Fruit fly (Drosophila melanogaster) whole organism, prepupa: ENCODE data around the gene IP3K2.
A peak's percentile ranks its signal among the peaks of the same experiment; 100 is the strongest.

ENCODE experiments used
- Blimp-1 ChIP-seq: fragments of 200-800 bp; sonication (Bioruptor generic); optimal IDR thresholded peaks from 3 replicates; lab custom pipeline; 2017; ENCODE audit warnings: missing biosample characterization, missing genetic modification characterization, mild to moderate bottlenecking, moderate library complexity, missing genetic modification reagents
- CG10669 ChIP-seq: fragments of 200-800 bp; sonication (Bioruptor generic); optimal IDR thresholded peaks from 3 replicates; lab custom pipeline; 2018; ENCODE audit warnings: missing biosample characterization, mild to moderate bottlenecking, missing genetic modification characterization, moderate library complexity
- CG11762 ChIP-seq: fragments of 200-800 bp; sonication (Bioruptor generic); optimal IDR thresholded peaks from 3 replicates; lab custom pipeline; 2016; ENCODE audit warnings: missing biosample characterization, missing genetic modification characterization; ENCODE audit not compliant: insufficient read depth
- CG15336 ChIP-seq: fragments of 200-800 bp; sonication (Bioruptor generic); IDR thresholded peaks from 2 replicates; pipeline ENCODE4 v1.3.6; 2022; ENCODE audit warnings: missing biosample characterization, missing genetic modification characterization
- CG1621 ChIP-seq: fragments of 200-800 bp; sonication (Bioruptor generic); optimal IDR thresholded peaks from 3 replicates; lab custom pipeline; 2018; ENCODE audit warnings: missing biosample characterization, mild to moderate bottlenecking, missing genetic modification characterization
- CG16779 ChIP-seq: fragments of 200-800 bp; sonication (Bioruptor generic); optimal IDR thresholded peaks from 3 replicates; lab custom pipeline; 2017; ENCODE audit warnings: missing biosample characterization, mild to moderate bottlenecking, missing genetic modification characterization
- CG3032 ChIP-seq: fragments of 200-800 bp; optimal IDR thresholded peaks from 2 replicates; lab custom pipeline; 2019; ENCODE audit warnings: missing biosample characterization, mild to moderate bottlenecking, missing genetic modification characterization, moderate library complexity
- CG3919 ChIP-seq: fragments of 200-800 bp; sonication (Bioruptor generic); optimal IDR thresholded peaks from 3 replicates; lab custom pipeline; 2016; ENCODE audit warnings: missing biosample characterization, missing genetic modification characterization
- CG4318 ChIP-seq: fragments of 200-800 bp; sonication (Bioruptor generic); optimal IDR thresholded peaks from 3 replicates; lab custom pipeline; 2017; ENCODE audit warnings: missing biosample characterization, mild to moderate bottlenecking, missing genetic modification characterization
- CG6163 ChIP-seq: fragments of 200-800 bp; sonication (Bioruptor generic); IDR thresholded peaks from 3 replicates; pipeline ENCODE4 v1.3.6; 2022; ENCODE audit warnings: missing biosample characterization, missing genetic modification characterization
- CG6276 ChIP-seq: fragments of 200-800 bp; sonication (Bioruptor generic); optimal IDR thresholded peaks from 2 replicates; lab custom pipeline; 2017; ENCODE audit warnings: missing biosample characterization, mild to moderate bottlenecking, missing genetic modification characterization
- CG6792 ChIP-seq: fragments of 200-800 bp; sonication (Bioruptor generic); optimal IDR thresholded peaks from 3 replicates; lab custom pipeline; 2016; ENCODE audit warnings: missing biosample characterization, missing genetic modification characterization
- CG6854 ChIP-seq: fragments of 200-800 bp; sonication (Bioruptor generic); optimal IDR thresholded peaks from 2 replicates; lab custom pipeline; 2017; ENCODE audit warnings: missing biosample characterization, mild to moderate bottlenecking, missing genetic modification characterization
- CG7368 ChIP-seq: fragments of 200-800 bp; sonication (Bioruptor generic); optimal IDR thresholded peaks from 3 replicates; lab custom pipeline; 2016; ENCODE audit warnings: missing biosample characterization, missing genetic modification characterization
- CG8319 ChIP-seq: fragments of 200-800 bp; sonication (Bioruptor generic); optimal IDR thresholded peaks from 3 replicates; lab custom pipeline; 2016; ENCODE audit warnings: missing biosample characterization, missing genetic modification characterization
- CG9139 ChIP-seq: fragments of 200-800 bp; sonication (Bioruptor generic); optimal IDR thresholded peaks from 3 replicates; lab custom pipeline; 2017; ENCODE audit warnings: missing biosample characterization, mild to moderate bottlenecking, missing genetic modification characterization
- Eip78C ChIP-seq: fragments of 200-800 bp; sonication (Bioruptor generic); peaks from one replicate; lab custom pipeline; 2016; ENCODE audit warnings: missing biosample characterization, missing genetic modification characterization
- Ets21C ChIP-seq: fragments of 200-800 bp; sonication (Bioruptor generic); optimal IDR thresholded peaks from 3 replicates; lab custom pipeline; 2016; ENCODE audit warnings: missing biosample characterization, missing genetic modification characterization
- Ets96B ChIP-seq: fragments of 200-800 bp; optimal IDR thresholded peaks from 2 replicates; lab custom pipeline; 2019; ENCODE audit warnings: missing biosample characterization, mild to moderate bottlenecking, missing genetic modification characterization, moderate library complexity
- Gug ChIP-seq: fragments of 200-800 bp; sonication (Bioruptor generic); IDR thresholded peaks from 2 replicates; pipeline ENCODE4 v1.3.6; 2022; ENCODE audit warnings: missing biosample characterization, missing genetic modification characterization
- Hr39 ChIP-seq: fragments of 200-800 bp; sonication (Bioruptor generic); optimal IDR thresholded peaks from 2 replicates; lab custom pipeline; 2016; ENCODE audit warnings: missing biosample characterization, missing genetic modification characterization
- Lpt ChIP-seq: fragments of 200-800 bp; sonication (Bioruptor generic); optimal IDR thresholded peaks from 3 replicates; lab custom pipeline; 2016; ENCODE audit warnings: missing biosample characterization, missing genetic modification characterization
- Met ChIP-seq: fragments of 200-800 bp; sonication (Bioruptor generic); optimal IDR thresholded peaks from 3 replicates; lab custom pipeline; 2016; ENCODE audit warnings: missing biosample characterization, missing genetic modification characterization
- OdsH ChIP-seq: fragments of 200-800 bp; sonication (Bioruptor generic); optimal IDR thresholded peaks from 3 replicates; lab custom pipeline; 2016; ENCODE audit warnings: missing biosample characterization, missing genetic modification characterization
- Smox ChIP-seq: fragments of 200-800 bp; sonication (Bioruptor generic); optimal IDR thresholded peaks from 3 replicates; lab custom pipeline; 2016; ENCODE audit warnings: missing biosample characterization, missing genetic modification characterization
- Sox15 ChIP-seq: fragments of 200-800 bp; sonication (Bioruptor generic); optimal IDR thresholded peaks from 3 replicates; lab custom pipeline; 2016; ENCODE audit warnings: missing biosample characterization, missing genetic modification characterization
- achi ChIP-seq: fragments of 200-800 bp; sonication (Bioruptor generic); optimal IDR thresholded peaks from 3 replicates; lab custom pipeline; 2016; ENCODE audit warnings: missing biosample characterization, missing genetic modification characterization
- acj6 ChIP-seq: fragments of 200-800 bp; sonication (Bioruptor generic); optimal IDR thresholded peaks from 3 replicates; lab custom pipeline; 2016; ENCODE audit warnings: missing biosample characterization, missing genetic modification characterization
- cyc ChIP-seq: fragments of 200-800 bp; sonication (Bioruptor generic); optimal IDR thresholded peaks from 3 replicates; lab custom pipeline; 2016; ENCODE audit warnings: missing biosample characterization, missing genetic modification characterization
- dac ChIP-seq: fragments of 200-800 bp; sonication (Bioruptor generic); optimal IDR thresholded peaks from 2 replicates; lab custom pipeline; 2017; ENCODE audit warnings: missing biosample characterization, mild to moderate bottlenecking, missing genetic modification characterization
- dsx ChIP-seq: fragments of 200-800 bp; optimal IDR thresholded peaks from 3 replicates; lab custom pipeline; 2019; ENCODE audit warnings: missing biosample characterization, mild to moderate bottlenecking, missing genetic modification characterization, moderate library complexity; ENCODE audit not compliant: poor library complexity, severe bottlenecking
- eg ChIP-seq: fragments of 200-800 bp; sonication (Bioruptor generic); IDR thresholded peaks from 3 replicates; pipeline ENCODE4 v1.3.6; 2022; ENCODE audit warnings: missing biosample characterization, missing genetic modification characterization
- esn ChIP-seq: fragments of 200-800 bp; sonication (Bioruptor generic); optimal IDR thresholded peaks from 2 replicates; lab custom pipeline; 2016; ENCODE audit warnings: missing biosample characterization, mild to moderate bottlenecking, missing genetic modification characterization, moderate library complexity
- fd59A ChIP-seq: fragments of 200-800 bp; sonication (Bioruptor generic); optimal IDR thresholded peaks from 2 replicates; lab custom pipeline; 2017; ENCODE audit warnings: missing biosample characterization, mild to moderate bottlenecking, missing genetic modification characterization, missing genetic modification reagents
- fd85E ChIP-seq: fragments of 200-800 bp; sonication (Bioruptor generic); optimal IDR thresholded peaks from 3 replicates; lab custom pipeline; 2016; ENCODE audit warnings: missing biosample characterization, missing genetic modification characterization
- lz ChIP-seq: fragments of 200-800 bp; sonication (Bioruptor generic); optimal IDR thresholded peaks from 3 replicates; lab custom pipeline; 2016; ENCODE audit warnings: missing biosample characterization, missing genetic modification characterization
- pdm3 ChIP-seq: fragments of 200-800 bp; sonication (Bioruptor generic); optimal IDR thresholded peaks from 3 replicates; lab custom pipeline; 2016; ENCODE audit warnings: missing biosample characterization, missing genetic modification characterization
- ss ChIP-seq, 2 experiments: fragments of 200-800 bp; sonication (Bioruptor generic); optimal IDR thresholded peaks; 2 replicates in 1 of 2; 3 replicates in 1 of 2; lab custom pipeline; 2017 to 2018; ENCODE audit warnings: mild to moderate bottlenecking in 2 of 2, missing biosample characterization in 2 of 2, missing genetic modification characterization in 2 of 2, moderate library complexity in 1 of 2
- svp ChIP-seq: fragments of 200-800 bp; sonication (Bioruptor generic); peaks from one replicate; lab custom pipeline; 2016; ENCODE audit warnings: missing biosample characterization, missing genetic modification characterization

IP3K2 gene

DNA sequence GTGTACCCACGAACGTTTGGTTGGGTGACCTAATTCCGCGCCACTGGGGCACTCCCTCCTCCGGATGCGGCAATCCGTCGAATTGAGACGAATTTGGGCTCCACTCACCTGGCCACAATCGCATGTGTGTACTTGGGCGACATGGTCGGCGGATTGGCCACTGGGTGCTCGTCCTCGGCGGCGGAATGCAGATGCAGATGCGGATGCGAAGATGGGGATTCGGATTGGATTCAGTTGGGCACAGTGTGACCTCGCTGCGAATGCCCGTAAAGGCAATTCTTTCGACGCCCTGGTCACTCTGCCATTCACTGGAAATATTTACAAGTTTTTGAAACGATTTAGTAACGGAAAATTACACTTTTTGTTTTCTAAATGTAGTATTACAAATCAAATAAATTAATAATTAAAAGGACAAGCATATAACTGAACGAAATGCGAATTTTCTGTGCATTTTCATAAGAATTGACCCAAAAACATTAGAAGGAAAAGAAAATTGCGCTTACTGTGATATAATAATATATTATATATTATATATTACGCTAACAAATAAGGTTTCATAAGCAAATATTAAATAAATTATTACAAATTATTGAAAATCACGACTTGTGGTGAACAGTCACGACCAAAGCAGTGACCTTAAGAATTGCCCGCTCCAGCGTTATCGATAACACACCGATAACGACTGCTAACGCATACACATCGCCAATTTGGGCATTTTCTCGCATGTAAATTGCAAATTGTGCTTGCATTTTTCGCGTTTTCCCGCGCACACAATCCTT is 6.8 kb upstream of the IP3K2 start, which contains the start of gene CG1622 (continued):
- TF ChIP-seq CG3032 (tag; lab: Kevin White, UChicago) (peak; percentile 33), CG16779 (no peak), pdm3 (GFP tag; lab: Kevin White, UChicago) (no peak), CG10669 (no peak), eg (peak; percentile 44; the same call in 2 of the 3 replicates), esn (GFP tag; lab: Kevin White, UChicago) (peak; percentile 24), OdsH (GFP tag; lab: Kevin White, UChicago) (no peak), CG6163 (peak; percentile 42; the same call in 1 of the 3 replicates), fd85E (GFP tag; lab: Kevin White, UChicago) (no peak), CG1621 (tag; lab: Kevin White, UChicago) (peak; percentile 55), CG4318 (GFP tag; lab: Kevin White, UChicago) (no peak), Hr39 (GFP tag; lab: Kevin White, UChicago) (no peak), Blimp-1 (GFP tag; lab: Kevin White, UChicago) (no peak), Smox (GFP tag; lab: Kevin White, UChicago) (no peak), CG8319 (GFP tag; lab: Kevin White, UChicago) (no peak), fd59A (no peak), CG15336 (GFP tag; lab: Robert Waterston, UW) (no peak), achi (GFP tag; lab: Kevin White, UChicago) (no peak)
- TF ChIP-seq, all 60 proteins: peak for 11

DNA sequence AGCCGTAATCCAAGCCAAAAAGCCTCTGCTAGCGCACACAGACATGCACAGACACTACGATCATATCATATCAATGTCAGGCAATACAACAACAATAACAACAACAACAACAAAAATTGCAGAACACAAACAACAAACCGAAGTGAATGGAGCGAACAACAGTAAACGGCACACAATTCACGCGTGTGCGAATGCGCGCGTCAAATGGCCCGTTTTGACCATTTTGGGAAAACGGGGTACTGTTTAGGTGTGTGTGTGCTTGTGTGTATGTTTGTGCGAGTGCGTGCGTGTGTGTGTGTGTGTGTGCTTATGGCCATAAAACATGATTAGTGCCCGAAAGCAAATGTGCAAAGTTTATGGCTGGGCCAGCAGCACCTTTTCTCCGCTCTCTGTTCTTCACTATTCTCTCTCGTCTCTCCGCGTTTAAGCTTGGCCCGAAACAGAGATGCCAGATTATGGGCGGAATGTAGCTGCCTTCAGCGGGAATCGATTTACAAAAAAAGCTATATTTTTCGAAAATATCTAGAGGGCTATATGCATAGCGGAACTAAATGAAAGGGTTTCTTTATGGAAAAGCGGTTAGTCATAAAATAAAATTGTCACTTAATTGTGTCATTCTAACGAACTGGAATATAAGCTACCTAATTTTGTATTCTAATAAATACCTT is 2.5 kb upstream of the IP3K2 start:
- no peak for TF ChIP-seq CG7368 (GFP tag; lab: Kevin White, UChicago)
- no peak for TF ChIP-seq cyc
- no peak for TF ChIP-seq CG4318 (GFP tag; lab: Kevin White, UChicago)
- no peak for TF ChIP-seq Ets21C (GFP tag; lab: Kevin White, UChicago)
- no peak for TF ChIP-seq CG6276 (GFP tag; lab: Kevin White, UChicago)
- no peak for TF ChIP-seq CG11762
- no peak for TF ChIP-seq Lpt (GFP tag; lab: Kevin White, UChicago)
- no peak for TF ChIP-seq acj6 (GFP tag; lab: Kevin White, UChicago)
- no peak for TF ChIP-seq dac (GFP tag; lab: Kevin White, UChicago)
- no peak for TF ChIP-seq Met (GFP tag; lab: Kevin White, UChicago)
- TF ChIP-seq svp (GFP tag; lab: Kevin White, UChicago), result peak; percentile 61
- no peak for TF ChIP-seq CG6792
- no peak for TF ChIP-seq CG3919 (GFP tag; lab: Kevin White, UChicago)
- no peak for TF ChIP-seq lz (GFP tag; lab: Kevin White, UChicago)
- no peak for TF ChIP-seq Hr39 (GFP tag; lab: Kevin White, UChicago)
- no peak for TF ChIP-seq dsx (GFP tag; lab: Kevin White, UChicago)
- TF ChIP-seq ss (GFP tag; optimal IDR thresholded peaks at IDR 0.05; lab: Kevin White, UChicago), result peak in 1 of 2 experiments; percentile 19
- 0 out of 3 replicates have a peak, but pooled peaks have one; percentile 24 for TF ChIP-seq eg
- no peak for TF ChIP-seq Gug (GFP tag; lab: Robert Waterston, UW)
- TF ChIP-seq Eip78C (GFP tag; lab: Kevin White, UChicago), result peak; percentile 50
- no peak for TF ChIP-seq CG8319 (GFP tag; lab: Kevin White, UChicago)
- no peak for TF ChIP-seq CG9139 (GFP tag; lab: Kevin White, UChicago)
- no peak for TF ChIP-seq CG6854 (GFP tag; lab: Kevin White, UChicago)
- TF ChIP-seq Ets96B (tag; lab: Kevin White, UChicago), result no peak
- no peak for TF ChIP-seq Sox15 (GFP tag; lab: Kevin White, UChicago)
- no peak for TF ChIP-seq esn (GFP tag; lab: Kevin White, UChicago)
